Worm (Caenorhabditis elegans) whole organism, midembryonic: ENCODE data around the gene C16C8.20.
"Not testable (repeated sequence)": the region's sequence is repeated elsewhere in the genome, so short reads cannot be mapped to it uniquely, and the experiment has no call there.

ENCODE experiments used
- T22C8.4 ChIP-seq: fragments of 200-800 bp; sonication (Bioruptor generic); IDR thresholded peaks from 2 replicates; pipeline ENCODE4 v1.3.6; 2022; ENCODE audit warnings: missing genetic modification characterization, missing compliant biosample characterization
- flt-1 ChIP-seq: fragments of 200-800 bp; sonication (Bioruptor generic); IDR thresholded peaks from 2 replicates; pipeline ENCODE4 v1.3.6; 2022; ENCODE audit warnings: missing genetic modification characterization, missing compliant biosample characterization
- tab-1 ChIP-seq: fragments of 200-800 bp; sonication (Bioruptor generic); IDR thresholded peaks from 2 replicates; pipeline ENCODE4 v1.3.6; 2022; ENCODE audit warnings: missing genetic modification characterization, missing compliant biosample characterization
- ztf-23 ChIP-seq: fragments of 200-800 bp; sonication (Bioruptor generic); IDR thresholded peaks from 2 replicates; pipeline ENCODE4 v1.3.6; 2022; ENCODE audit warnings: missing genetic modification reagents, missing genetic modification characterization, missing compliant biosample characterization
- ztf-29 ChIP-seq: fragments of 200-800 bp; sonication (Bioruptor generic); IDR thresholded peaks from 2 replicates; pipeline ENCODE4 v1.3.6; 2022; ENCODE audit warnings: missing genetic modification reagents, missing genetic modification characterization, missing compliant biosample characterization

ce11 chrII:3464580-3464979 lies 17.8 kb downstream of the C16C8.20 start, which contains the start of gene C16C8.10:
- TF ChIP-seq ztf-23; flt-1 (GFP tag; lab: Robert Waterston, UW); tab-1 (GFP tag; lab: Robert Waterston, UW); ztf-29; T22C8.4: not testable (repeated sequence)
